Fruit fly (Drosophila melanogaster) Kc167 (cell line): ENCODE results near the gene CG7607.

Experiments
- Myc ChIP-seq: fragments of >200 bp; optimal IDR thresholded peaks from 2 replicates; lab custom pipeline; 2017; ENCODE audit warnings: missing external identifiers
- Sin3A ChIP-seq: fragments of >200 bp; optimal IDR thresholded peaks from 2 replicates; lab custom pipeline; 2018; ENCODE audit warnings: missing external identifiers
- h ChIP-seq: fragments of >200 bp; optimal IDR thresholded peaks from 3 replicates; lab custom pipeline; 2018; ENCODE audit warnings: missing external identifiers
- insv ChIP-seq: fragments of >200 bp; optimal IDR thresholded peaks from 3 replicates; lab custom pipeline; 2018; ENCODE audit warnings: missing external identifiers
- psq ChIP-seq: fragments of >200 bp; optimal IDR thresholded peaks from 2 replicates; lab custom pipeline; 2017; ENCODE audit warnings: missing external identifiers
- ttk ChIP-seq: sonication (Bioruptor generic); optimal IDR thresholded peaks from 2 replicates; lab custom pipeline; 2017; ENCODE audit warnings: missing external identifiers

Gene CG7607

dm6 chr3L:11244024-11244576 is 44.7 kb downstream of the CG7607 start:
- no peak for TF ChIP-seq Myc (lab: Kevin White, UChicago)
- TF ChIP-seq ttk (lab: Kevin White, UChicago) = no peak
- no peak for TF ChIP-seq psq (lab: Kevin White, UChicago)
- TF ChIP-seq Sin3A (lab: Kevin White, UChicago) = no peak
- no peak for TF ChIP-seq insv
- TF ChIP-seq h (lab: Kevin White, UChicago) = no peak

DNA sequence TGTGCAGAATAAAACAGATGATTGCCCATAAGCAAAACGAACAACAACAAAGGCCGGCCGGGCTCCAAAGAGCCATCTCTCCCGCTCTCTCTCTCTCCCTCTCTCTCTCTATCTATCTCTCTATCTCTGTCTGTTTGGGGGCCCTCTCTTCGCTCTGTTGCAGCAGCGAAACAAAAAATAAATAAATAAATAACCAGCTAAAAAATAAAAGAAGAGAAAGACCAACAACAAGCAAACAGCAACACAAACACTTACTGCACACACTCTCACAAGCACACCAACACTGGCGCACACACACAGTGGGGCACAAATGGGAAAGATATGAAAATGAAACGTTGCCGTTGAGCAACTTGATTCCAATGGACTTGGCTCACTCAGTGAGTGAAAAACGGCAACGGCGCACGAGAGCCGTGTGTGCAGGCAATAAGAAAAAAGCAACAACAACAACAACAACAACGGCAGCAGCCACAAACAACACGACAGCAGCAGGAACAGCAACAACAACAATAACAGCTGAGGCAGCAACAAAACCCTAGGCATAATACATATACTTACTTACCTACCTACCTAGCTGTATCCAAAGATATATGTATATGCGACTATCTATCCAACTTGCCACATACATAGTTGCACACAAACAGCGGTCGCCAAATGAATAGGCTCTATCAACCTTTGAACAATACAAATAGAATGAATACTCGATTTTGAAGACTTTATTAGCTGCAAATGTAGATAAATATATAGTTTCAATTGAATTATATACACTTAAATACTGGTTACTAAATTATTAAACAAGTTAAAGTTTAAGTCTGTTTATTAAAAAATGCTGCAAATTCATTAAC is 46.8 kb downstream of the CG7607 start:
- TF ChIP-seq Myc (lab: Kevin White, UChicago) = no peak
- no peak for TF ChIP-seq psq (lab: Kevin White, UChicago)
- no peak for TF ChIP-seq Sin3A (lab: Kevin White, UChicago)

DNA sequence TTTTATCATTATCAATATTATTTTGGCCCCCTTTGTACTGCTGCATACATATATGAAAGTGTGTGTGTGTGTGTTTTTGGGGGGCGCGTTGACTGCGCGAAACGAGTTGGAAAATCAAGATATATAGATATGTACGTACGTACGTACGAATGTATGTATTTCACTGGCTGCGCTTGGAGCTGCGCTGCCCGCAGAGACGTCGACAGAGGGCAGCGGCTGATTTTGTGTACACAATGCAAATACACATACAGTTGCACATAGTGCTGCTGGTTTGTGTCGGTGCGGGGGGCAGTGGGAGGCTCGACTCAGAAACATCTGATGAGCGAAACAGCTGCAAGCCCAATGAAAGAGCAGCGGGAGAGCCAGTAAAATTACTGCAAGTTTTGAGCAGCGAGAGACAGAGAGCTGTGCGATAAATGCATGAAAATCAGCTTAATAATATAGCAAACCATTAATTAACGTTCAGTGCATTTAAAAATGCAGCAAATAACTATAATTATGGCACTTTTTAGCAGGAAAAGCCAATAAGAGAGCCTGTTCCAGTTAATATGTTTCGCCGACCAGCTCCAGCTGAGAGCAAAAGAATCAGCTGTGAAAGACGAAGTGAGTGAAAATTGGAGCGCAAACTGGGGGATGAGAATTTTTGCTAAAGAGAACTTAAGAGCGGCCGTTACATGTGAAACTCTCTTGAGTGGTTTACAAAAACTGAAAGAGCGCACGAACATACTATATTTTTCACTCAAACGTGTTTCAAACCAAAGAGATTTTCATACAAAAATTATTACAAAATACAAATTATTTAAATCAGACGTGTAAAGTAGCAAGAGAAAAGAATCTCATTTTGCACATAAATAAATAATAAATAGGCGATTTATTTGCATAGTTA is 48.2 kb downstream of the CG7607 start:
- TF ChIP-seq h (lab: Kevin White, UChicago) = no peak
- no peak for TF ChIP-seq psq (lab: Kevin White, UChicago)

dm6 chr3L:11248303-11248702 is 48.9 kb downstream of the CG7607 start:
- TF ChIP-seq h (lab: Kevin White, UChicago) = no peak
